Fruit fly (Drosophila melanogaster): ENCODE data around the gene CG4565.

CG4565 gene

DNA sequence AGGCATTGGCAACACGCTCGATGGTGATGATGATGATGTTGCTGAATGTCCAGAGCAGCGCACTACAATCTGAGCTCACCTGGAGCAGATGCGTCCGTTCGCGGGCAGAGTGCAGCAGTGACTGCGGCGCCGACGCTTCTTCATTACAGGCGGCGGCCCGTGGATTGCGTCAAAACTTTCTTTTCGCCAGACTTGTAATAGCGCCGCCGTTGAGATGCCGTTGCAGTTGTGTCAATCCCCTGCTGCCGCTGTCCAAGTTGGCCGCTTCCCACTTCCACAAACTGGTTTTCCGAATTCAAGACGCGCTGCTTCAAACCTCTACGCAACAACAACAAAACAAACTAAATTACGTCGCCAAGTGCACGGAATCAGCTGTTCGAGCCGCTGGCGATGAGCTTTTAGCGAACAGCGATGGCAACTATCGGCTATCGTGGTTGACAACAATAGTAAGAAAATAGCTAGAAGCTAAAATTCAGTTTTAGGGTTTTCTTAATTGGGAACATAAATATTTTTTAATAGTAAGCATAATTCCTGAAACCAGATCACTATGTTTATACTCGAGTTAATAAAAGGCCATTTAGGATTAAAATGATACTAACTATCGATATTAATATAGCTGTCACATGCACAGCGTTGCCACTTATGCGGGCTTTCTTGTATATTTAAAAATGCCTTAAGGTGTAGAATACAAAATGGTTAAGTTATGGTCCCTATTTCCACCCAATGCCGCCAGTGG is 29.5 kb downstream of the CG4565 start, which contains the start of gene Tpc1:
Gene Tpc1 (minus strand): TSS at position 365 of the 736 bp plus-strand sequence.
- peak; percentile 9 for TF ChIP-seq ovo (GFP tag; optimal IDR thresholded peaks at IDR 0.05)
- TF ChIP-seq Mnt (GFP tag; optimal IDR thresholded peaks at IDR 0.05): peak; percentile 56
- TF ChIP-seq kay (GFP tag; ENCODE audit: borderline replicate concordance): no peak
- TF ChIP-seq cic (GFP tag; optimal IDR thresholded peaks at IDR 0.05): peak; percentile 18
- TF ChIP-seq cnc (optimal IDR thresholded peaks at IDR 0.05): no peak
- TF ChIP-seq CG1620 (GFP tag; optimal IDR thresholded peaks at IDR 0.05): peak; percentile 70
- TF ChIP-seq Hr96 (GFP tag; optimal IDR thresholded peaks at IDR 0.05): peak; percentile 43
- TF ChIP-seq CG14711 (tag; optimal IDR thresholded peaks at IDR 0.05): peak; percentile 8
- TF ChIP-seq tj (GFP tag; optimal IDR thresholded peaks at IDR 0.05): no peak
- TF ChIP-seq Clk (GFP tag; optimal IDR thresholded peaks at IDR 0.05): no peak
- TF ChIP-seq CG11617 (GFP tag; optimal IDR thresholded peaks at IDR 0.05): no peak
- TF ChIP-seq toe (GFP tag; optimal IDR thresholded peaks at IDR 0.05): peak; percentile 64
- TF ChIP-seq CG12768 (GFP tag; optimal IDR thresholded peaks at IDR 0.05): peak; percentile 39
- peak; percentile 53 for TF ChIP-seq Crg-1 (GFP tag; optimal IDR thresholded peaks at IDR 0.05)
- TF ChIP-seq bab1 (GFP tag; optimal IDR thresholded peaks at IDR 0.05): peak; percentile 71

DNA sequence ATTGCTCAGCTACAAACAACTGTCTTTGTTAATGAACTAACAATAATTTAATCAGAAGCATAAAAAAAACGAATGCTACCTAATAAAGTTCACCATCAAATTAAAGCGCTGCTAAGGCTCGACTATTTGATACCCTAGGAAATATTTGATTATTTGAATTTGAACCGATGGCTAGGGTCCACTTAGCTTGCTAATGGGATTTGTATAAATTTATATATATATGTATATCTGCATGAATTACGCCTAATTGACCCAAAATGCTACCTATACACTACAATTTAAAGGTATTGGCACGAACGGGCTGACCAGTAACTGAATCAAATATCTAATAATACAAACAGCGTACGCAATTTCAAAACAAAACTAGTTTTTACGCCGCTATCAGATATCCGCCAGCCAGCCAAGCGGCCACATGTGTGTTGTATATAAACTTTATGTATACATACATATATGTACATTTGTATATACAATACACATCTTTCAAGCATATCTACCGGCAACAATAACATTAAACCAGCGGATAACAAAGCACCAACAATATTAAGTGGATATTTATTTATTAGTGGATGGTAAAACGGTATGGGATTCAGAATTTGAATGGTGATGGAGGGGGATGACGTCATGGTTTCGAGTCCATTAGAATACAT is 31.6 kb downstream of the CG4565 start:
- TF ChIP-seq CG12768 (GFP tag; optimal IDR thresholded peaks at IDR 0.05) (peak; percentile 7), CG7101 (tag; optimal IDR thresholded peaks at IDR 0.05) (no peak), CG33017 (tag; optimal IDR thresholded peaks at IDR 0.05) (peak; percentile 25)

DNA sequence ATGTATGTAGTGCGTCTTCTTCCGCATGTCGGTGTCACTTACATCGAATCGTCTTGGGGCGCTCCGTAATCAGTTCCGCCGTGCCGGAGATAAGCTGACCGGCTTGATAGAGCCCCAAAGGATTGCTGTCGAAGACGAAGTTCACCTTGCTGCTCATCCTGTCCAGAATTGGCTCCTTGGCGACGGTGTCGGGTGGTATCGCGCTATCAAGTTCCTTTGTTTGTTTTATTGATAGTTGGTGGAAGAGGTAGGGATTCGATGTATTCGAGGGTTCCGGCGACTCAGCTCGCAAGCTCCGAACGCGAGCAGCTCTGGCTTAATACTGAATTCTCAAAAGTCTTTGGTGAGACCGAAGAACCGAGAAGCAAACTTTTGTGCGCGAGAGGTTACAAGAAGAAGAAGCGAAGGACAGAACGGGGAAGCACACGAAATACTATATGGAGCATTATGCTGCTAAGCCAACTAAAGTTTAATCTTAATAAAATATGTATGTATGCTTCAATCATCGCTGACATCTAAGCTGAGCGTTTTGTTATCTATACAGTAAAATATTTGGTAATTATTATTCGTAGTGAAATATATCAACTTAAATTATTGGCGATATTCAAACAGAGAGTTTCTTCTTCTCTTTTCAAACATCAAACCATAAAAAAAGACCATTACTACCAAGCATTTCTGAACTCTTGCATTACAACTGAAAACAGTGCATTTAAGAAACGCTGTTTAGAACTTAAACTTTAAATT is 32.3 kb downstream of the CG4565 start, which contains the start of gene CG14696:
Gene CG14696 (minus strand): TSS at position 324 of the 744 bp plus-strand sequence.
- TF ChIP-seq Clk (GFP tag; optimal IDR thresholded peaks at IDR 0.05): no peak
- TF ChIP-seq Crg-1 (GFP tag; optimal IDR thresholded peaks at IDR 0.05): no peak
- no peak for TF ChIP-seq CG7045 (GFP tag; optimal IDR thresholded peaks at IDR 0.05)
- no peak for TF ChIP-seq pad (GFP tag; optimal IDR thresholded peaks at IDR 0.05)
- TF ChIP-seq CG11617 (GFP tag; optimal IDR thresholded peaks at IDR 0.05): no peak
- TF ChIP-seq toe (GFP tag; optimal IDR thresholded peaks at IDR 0.05): no peak
- TF ChIP-seq tj (GFP tag; optimal IDR thresholded peaks at IDR 0.05): no peak
- TF ChIP-seq Mnt (GFP tag; optimal IDR thresholded peaks at IDR 0.05): no peak
- TF ChIP-seq CG5204 (GFP tag; optimal IDR thresholded peaks at IDR 0.05): no peak
- no peak for TF ChIP-seq CG33017 (tag; optimal IDR thresholded peaks at IDR 0.05)
- TF ChIP-seq Hr96 (GFP tag; optimal IDR thresholded peaks at IDR 0.05): no peak
- TF ChIP-seq CG12768 (GFP tag; optimal IDR thresholded peaks at IDR 0.05): no peak
- no peak for TF ChIP-seq ovo (GFP tag; optimal IDR thresholded peaks at IDR 0.05)
- TF ChIP-seq kay (GFP tag; ENCODE audit: borderline replicate concordance): no peak
- TF ChIP-seq CG1620 (GFP tag; optimal IDR thresholded peaks at IDR 0.05): no peak
- TF ChIP-seq cnc (optimal IDR thresholded peaks at IDR 0.05): no peak
- TF ChIP-seq bab1 (GFP tag; optimal IDR thresholded peaks at IDR 0.05): no peak
- TF ChIP-seq cic (GFP tag; optimal IDR thresholded peaks at IDR 0.05): no peak
- TF ChIP-seq CG7101 (tag; optimal IDR thresholded peaks at IDR 0.05): no peak

DNA sequence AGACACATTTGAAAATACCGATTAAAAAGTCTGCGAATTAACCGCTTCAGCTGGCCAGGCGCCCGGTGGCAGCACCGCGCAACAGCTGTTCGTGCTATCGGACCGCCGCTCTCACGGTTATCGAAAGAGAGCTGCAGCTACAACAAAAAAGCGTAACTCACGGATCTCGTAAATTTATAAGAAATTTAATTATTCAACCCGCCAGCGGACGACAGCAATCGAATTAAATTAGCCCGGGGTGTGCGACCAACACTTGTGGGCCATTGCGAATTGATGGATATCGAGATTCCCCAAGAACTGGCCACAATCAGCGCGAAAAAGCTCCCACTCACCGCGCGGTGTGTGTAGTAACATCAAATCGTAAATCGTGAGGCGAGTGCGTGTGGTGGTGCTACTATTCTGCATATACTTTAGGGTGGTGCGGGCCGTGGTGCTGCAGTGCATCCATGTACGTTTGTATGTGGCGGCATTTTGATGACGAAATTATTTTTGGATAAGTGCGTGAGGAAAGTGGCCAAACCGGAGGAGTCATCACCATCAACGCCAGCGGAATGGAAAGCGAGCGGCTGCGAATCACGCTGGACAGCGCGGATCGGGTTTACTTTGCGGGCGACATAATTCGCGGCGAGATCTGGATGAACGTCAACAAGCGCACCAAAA is 33.0 kb downstream of the CG4565 start, which contains the start of gene Leash:
Gene Leash (plus strand): TSS at position 119 of the 660 bp plus-strand sequence.
- TF ChIP-seq CG1620 (GFP tag; optimal IDR thresholded peaks at IDR 0.05) (no peak), bab1 (GFP tag; optimal IDR thresholded peaks at IDR 0.05) (peak; percentile 30), kay (GFP tag; ENCODE audit: borderline replicate concordance) (no peak), cnc (optimal IDR thresholded peaks at IDR 0.05) (no peak), CG7101 (tag; optimal IDR thresholded peaks at IDR 0.05) (no peak), toe (GFP tag; optimal IDR thresholded peaks at IDR 0.05) (no peak), Hr96 (GFP tag; optimal IDR thresholded peaks at IDR 0.05) (no peak), CG5204 (GFP tag; optimal IDR thresholded peaks at IDR 0.05) (no peak), CG33017 (tag; optimal IDR thresholded peaks at IDR 0.05) (no peak), Crg-1 (GFP tag; optimal IDR thresholded peaks at IDR 0.05) (no peak), cic (GFP tag; optimal IDR thresholded peaks at IDR 0.05) (peak; percentile 4), Mnt (GFP tag; optimal IDR thresholded peaks at IDR 0.05) (peak; percentile 9), CG11617 (GFP tag; optimal IDR thresholded peaks at IDR 0.05) (no peak), ovo (GFP tag; optimal IDR thresholded peaks at IDR 0.05) (no peak), tj (GFP tag; optimal IDR thresholded peaks at IDR 0.05) (no peak), pad (GFP tag; optimal IDR thresholded peaks at IDR 0.05) (no peak), CG12768 (GFP tag; optimal IDR thresholded peaks at IDR 0.05) (no peak), CG7045 (GFP tag; optimal IDR thresholded peaks at IDR 0.05) (no peak), CG14711 (tag; optimal IDR thresholded peaks at IDR 0.05) (no peak), Clk (GFP tag; optimal IDR thresholded peaks at IDR 0.05) (no peak)

Measured in whole organism, adult.